Worm (Caenorhabditis elegans): ENCODE measurements around the gene col-185.
A peak's percentile ranks its signal among the peaks of the same experiment; 100 is the strongest.

The col-185 gene

ce11 chrX:13503839-13504238, 7.1 kb downstream of the col-185 start:
- TF ChIP-seq dao-5 (tag; optimal IDR thresholded peaks at IDR 0.05) (no peak), him-1 (tag; optimal IDR thresholded peaks at IDR 0.05) (no peak), W03F9.2 (tag; optimal IDR thresholded peaks at IDR 0.05) (no peak)

DNA sequence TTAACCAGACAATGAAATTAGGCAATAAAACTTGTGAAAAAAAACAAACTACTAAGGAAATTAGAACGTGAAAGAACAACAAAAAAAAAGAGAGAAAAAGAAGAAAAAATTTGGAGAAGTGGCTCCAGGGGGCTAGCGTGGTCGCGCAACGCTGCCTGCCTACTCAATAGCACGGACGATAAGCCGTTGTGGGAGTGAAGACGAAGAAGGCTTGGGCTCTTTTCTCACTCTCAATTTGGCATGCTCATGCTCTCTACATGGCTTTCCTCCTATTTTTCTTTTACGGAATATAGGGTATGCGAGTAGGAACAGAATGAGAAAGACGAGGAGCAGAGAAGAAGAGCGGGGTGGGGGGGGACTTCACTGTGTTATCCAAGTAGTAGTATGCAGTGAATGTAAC, 8.6 kb downstream of the col-185 start:
- TF ChIP-seq him-1 (tag; optimal IDR thresholded peaks at IDR 0.05) (peak; percentile 85), dao-5 (tag; optimal IDR thresholded peaks at IDR 0.05) (no peak)

DNA sequence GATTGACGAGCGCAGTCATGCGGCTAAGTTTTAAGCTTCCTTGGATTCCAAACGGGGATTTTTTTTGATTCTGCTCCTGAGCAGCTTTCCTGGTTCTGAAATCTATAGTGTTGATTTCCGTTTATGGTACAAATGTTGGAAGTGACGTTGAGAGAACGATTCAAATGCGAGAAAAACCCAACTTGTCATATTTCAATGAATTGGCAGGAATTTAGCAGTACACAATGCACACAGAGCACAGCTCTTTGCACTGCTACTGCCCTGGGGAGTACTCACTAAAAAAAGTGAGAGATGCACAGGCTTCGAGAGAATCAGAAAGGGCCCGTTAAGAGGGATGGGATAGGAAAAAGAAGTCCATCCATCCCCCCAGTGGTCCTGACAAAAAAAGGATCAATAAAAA, 10.3 kb downstream of the col-185 start, which contains the start of gene sad-1:
Gene sad-1 (minus strand): TSS at position 101 of the 400 bp plus-strand sequence.
- TF ChIP-seq him-1 (tag; optimal IDR thresholded peaks at IDR 0.05), result no peak

DNA sequence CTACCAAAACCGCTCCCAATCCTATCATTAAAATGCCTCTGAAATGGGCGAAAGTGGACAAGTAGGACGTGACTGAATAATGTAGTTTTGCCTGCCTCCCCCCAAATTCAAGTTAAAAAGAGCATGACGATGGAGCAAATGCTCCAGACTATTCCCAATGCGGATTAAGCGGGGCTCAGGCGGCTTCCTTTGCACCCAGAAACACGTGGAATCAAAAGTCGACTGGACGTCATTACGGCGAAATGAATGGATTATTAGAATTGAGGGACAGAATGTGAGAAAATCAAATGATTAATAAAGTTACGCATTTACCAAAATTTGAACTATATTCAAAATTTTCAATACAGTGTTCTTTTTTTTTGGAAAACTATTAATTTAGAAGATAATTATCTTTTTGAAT, 11.0 kb downstream of the col-185 start:
- TF ChIP-seq him-1 (tag; optimal IDR thresholded peaks at IDR 0.05) (no peak), dao-5 (tag; optimal IDR thresholded peaks at IDR 0.05) (no peak), W03F9.2 (tag; optimal IDR thresholded peaks at IDR 0.05) (no peak)

- TF ChIP-seq him-1 (tag; optimal IDR thresholded peaks at IDR 0.05) (no peak), W03F9.2 (tag; optimal IDR thresholded peaks at IDR 0.05) (no peak), dao-5 (tag; optimal IDR thresholded peaks at IDR 0.05) (no peak)
Measured at ce11 chrX:13499098-13499497, 11.8 kb downstream of the col-185 start.

DNA sequence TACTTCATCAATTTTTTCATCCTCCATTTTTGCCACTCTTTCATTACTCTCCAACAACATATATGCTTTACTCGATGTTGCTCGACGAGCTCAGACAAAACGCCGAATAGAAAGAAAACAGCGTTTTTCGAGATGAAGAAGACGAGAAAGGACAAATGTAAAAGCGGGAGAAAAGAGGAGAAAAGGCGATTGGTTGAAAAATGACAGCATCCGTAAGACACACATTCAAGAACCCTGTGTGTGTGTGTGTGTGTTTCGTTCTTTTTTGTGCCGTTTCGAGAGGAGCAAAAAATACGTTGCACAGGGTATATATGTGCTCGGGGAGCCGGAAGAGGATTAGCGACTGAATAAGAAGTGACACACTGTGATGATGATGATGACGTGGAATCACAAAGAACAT, 17.1 kb downstream of the col-185 start:
- TF ChIP-seq him-1 (tag; optimal IDR thresholded peaks at IDR 0.05) (peak; percentile 17), dao-5 (tag; optimal IDR thresholded peaks at IDR 0.05) (no peak), W03F9.2 (tag; optimal IDR thresholded peaks at IDR 0.05) (no peak)

ce11 chrX:13484813-13485212, 26.1 kb downstream of the col-185 start, which contains the start of gene srd-51:
TSS of gene srd-51 (minus strand) at chrX:13484913.
- TF ChIP-seq W03F9.2 (tag; optimal IDR thresholded peaks at IDR 0.05) (no peak), him-1 (tag; optimal IDR thresholded peaks at IDR 0.05) (no peak), dao-5 (tag; optimal IDR thresholded peaks at IDR 0.05) (no peak)

- no peak for TF ChIP-seq W03F9.2 (tag; optimal IDR thresholded peaks at IDR 0.05)
Measured at ce11 chrX:13481704-13482103, 29.2 kb downstream of the col-185 start, which contains the start of gene srd-50. TSS of gene srd-50 (minus strand) at chrX:13481804.

DNA sequence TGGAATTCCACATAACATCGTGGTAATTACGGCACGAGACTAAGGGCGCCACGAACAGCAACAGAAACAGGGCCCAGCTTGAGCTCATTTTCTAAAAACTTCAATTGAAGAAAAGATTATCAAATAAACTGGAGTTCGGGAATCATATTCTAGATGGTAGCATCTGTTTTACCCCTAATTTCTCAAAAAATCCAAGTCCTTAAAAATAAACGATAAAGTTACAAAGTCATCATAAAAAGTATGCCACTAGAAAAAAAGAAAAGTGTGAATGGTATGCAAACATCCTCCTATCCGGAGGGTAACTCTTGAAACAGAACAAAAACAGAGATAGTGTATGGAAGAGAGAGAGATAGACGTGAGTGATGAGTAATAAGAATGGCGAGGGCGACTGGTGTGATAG, 33.5 kb downstream of the col-185 start, which contains the start of gene efn-3:
Gene efn-3 (minus strand): TSS at position 101 of the 400 bp plus-strand sequence.
- TF ChIP-seq him-1 (tag; optimal IDR thresholded peaks at IDR 0.05) (no peak), W03F9.2 (tag; optimal IDR thresholded peaks at IDR 0.05) (no peak)

- TF ChIP-seq him-1 (tag; optimal IDR thresholded peaks at IDR 0.05) (no peak), dao-5 (tag; optimal IDR thresholded peaks at IDR 0.05) (no peak), W03F9.2 (tag; optimal IDR thresholded peaks at IDR 0.05) (no peak)
Measured at ce11 chrX:13471855-13472254, 39.0 kb downstream of the col-185 start, which contains the start of gene tre-4. TSS of gene tre-4 (plus strand) at chrX:13472155.

DNA sequence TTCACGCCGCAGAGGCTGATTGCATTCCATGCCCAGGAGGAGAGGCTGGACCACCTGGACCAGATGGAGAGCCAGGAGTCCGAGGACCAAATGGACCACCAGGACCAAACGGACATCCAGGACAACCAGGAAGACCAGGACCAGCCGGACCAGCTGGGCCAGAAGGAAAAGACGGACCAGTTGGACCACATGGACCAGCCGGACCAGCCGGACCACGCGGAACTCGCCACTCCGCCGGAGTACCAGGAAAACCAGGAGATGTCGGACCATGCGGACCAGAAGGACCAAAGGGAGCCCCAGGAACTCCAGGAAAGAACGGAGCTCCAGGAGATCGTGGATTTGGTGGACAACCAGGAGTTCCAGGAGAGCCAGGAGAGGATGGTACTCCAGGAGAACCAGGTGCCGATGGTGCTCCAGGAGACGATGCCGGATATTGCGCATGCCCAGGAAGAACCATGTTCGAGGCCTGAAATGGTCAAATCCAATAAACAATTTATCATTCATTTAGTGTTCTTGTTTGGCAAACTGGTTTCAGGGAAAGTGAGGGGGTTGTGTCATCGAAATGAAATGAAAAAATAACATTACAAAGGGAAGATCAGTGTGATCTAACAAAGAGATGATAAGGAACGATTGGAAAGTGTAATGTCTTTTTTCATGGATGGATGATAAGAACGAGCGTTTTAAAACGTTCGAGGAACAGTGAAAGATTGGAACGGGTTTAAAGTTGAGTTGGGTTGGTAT, 40.8 kb downstream of the col-185 start:
- TF ChIP-seq dao-5 (tag; optimal IDR thresholded peaks at IDR 0.05), result no peak
- TF ChIP-seq him-1 (tag; optimal IDR thresholded peaks at IDR 0.05), result no peak
- TF ChIP-seq W03F9.2 (tag; optimal IDR thresholded peaks at IDR 0.05), result no peak

ce11 chrX:13469047-13469633, 41.8 kb downstream of the col-185 start, which contains the start of gene col-184:
TSS of gene col-184 (plus strand) at chrX:13469455.
- no peak for TF ChIP-seq him-1 (tag; optimal IDR thresholded peaks at IDR 0.05)
- no peak for TF ChIP-seq W03F9.2 (tag; optimal IDR thresholded peaks at IDR 0.05)
- TF ChIP-seq dao-5 (tag; optimal IDR thresholded peaks at IDR 0.05), result no peak

ce11 chrX:13466926-13467866, 43.7 kb downstream of the col-185 start, which contains the start of gene col-183:
TSS of gene col-183 (minus strand) at chrX:13467764.
- no peak for TF ChIP-seq W03F9.2 (tag; optimal IDR thresholded peaks at IDR 0.05)
- TF ChIP-seq him-1 (tag; optimal IDR thresholded peaks at IDR 0.05), result no peak
- no peak for TF ChIP-seq dao-5 (tag; optimal IDR thresholded peaks at IDR 0.05)

DNA sequence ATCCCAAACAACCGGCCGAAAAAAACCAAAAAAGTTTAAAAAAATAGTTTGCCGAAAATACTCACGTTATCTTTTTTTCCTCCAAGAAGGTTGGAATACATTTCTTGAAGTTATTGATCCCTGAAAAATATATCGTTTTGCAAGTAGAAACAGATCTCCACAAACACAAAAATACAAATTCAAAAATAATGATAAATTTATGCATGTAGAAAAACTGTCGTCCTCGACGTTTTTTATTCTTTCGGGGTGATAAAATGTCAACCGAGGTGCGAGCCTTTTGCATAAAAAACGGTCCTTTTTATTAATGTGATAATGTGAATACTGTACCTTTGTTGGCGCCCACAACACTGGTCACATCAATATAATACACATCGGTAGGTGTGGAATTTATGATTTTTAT, 47.1 kb downstream of the col-185 start, which contains the start of gene F02D10.2:
Gene F02D10.2 (minus strand): TSS at position 101 of the 400 bp plus-strand sequence.
- TF ChIP-seq him-1 (tag; optimal IDR thresholded peaks at IDR 0.05) (no peak), dao-5 (tag; optimal IDR thresholded peaks at IDR 0.05) (no peak), W03F9.2 (tag; optimal IDR thresholded peaks at IDR 0.05) (no peak)
